Fruit fly (Drosophila melanogaster) whole organism: Measurements from ENCODE around the gene CG6511.

Experiments
- CG8478 ChIP-seq: fragments of >200 bp; optimal IDR thresholded peaks from 2 replicates; lab custom pipeline; 2018; ENCODE audit warnings: inconsistent platforms
- Dll ChIP-seq: fragments of >200 bp; optimal IDR thresholded peaks from 2 replicates; lab custom pipeline; 2017
- psq ChIP-seq: fragments of >200 bp; optimal IDR thresholded peaks from 2 replicates; lab custom pipeline; 2017
- usp ChIP-seq: fragments of >200 bp; optimal IDR thresholded peaks from 2 replicates; lab custom pipeline; 2017; ENCODE audit warnings: missing biosample characterization, missing genetic modification characterization, mixed read lengths

- no peak for TF ChIP-seq usp (GFP tag; lab: Kevin White, UChicago)
- no peak for TF ChIP-seq Dll (lab: Kevin White, UChicago)
- TF ChIP-seq psq (lab: Kevin White, UChicago): no peak
- no peak for TF ChIP-seq CG8478 (lab: Kevin White, UChicago)
Observed at dm6 chr3L:8773713-8774112, 52.6 kb downstream of the CG6511 start.
